6 fruit fly cellular contexts compared by ENCODE assay signal in genomic region chr3R:24944920-24945853, dm6.
A peak's percentile ranks its signal among the peaks of the same experiment; 100 is the strongest.
TF ChIP-seq lines count a peak whose summit lies in the region.

Gene ssh, minus strand, starts transcription at chr3R:24944956.
Gene Nmnat, plus strand, starts transcription at chr3R:24945237.

- TF ChIP-seq CTCF in whole organism, embryonic (GFP tag; optimal IDR thresholded peaks at IDR 0.05; lab: Kevin White, UChicago): no peak

TF ChIP-seq in Kc167, 6 proteins besides CTCF, POLR2A, EP300 and RAD21:
- TF ChIP-seq ttk (optimal IDR thresholded peaks at IDR 0.05; lab: Kevin White, UChicago) (no peak), psq (optimal IDR thresholded peaks at IDR 0.05; lab: Kevin White, UChicago) (peak; percentile 44), insv (optimal IDR thresholded peaks at IDR 0.05; lab: Kevin White, UChicago) (no peak)

TF ChIP-seq in whole organism, adult, 20 proteins besides CTCF, POLR2A, EP300 and RAD21 (continues in another document):
- peak; percentile 71 for TF ChIP-seq CG5204 (GFP tag; optimal IDR thresholded peaks at IDR 0.05; lab: Kevin White, UChicago)
- TF ChIP-seq Clk (GFP tag; optimal IDR thresholded peaks at IDR 0.05; lab: Kevin White, UChicago): no peak
- TF ChIP-seq CG7101 (tag; optimal IDR thresholded peaks at IDR 0.05; lab: Kevin White, UChicago): peak; percentile 53
- TF ChIP-seq CG14711 (tag; optimal IDR thresholded peaks at IDR 0.05; lab: Kevin White, UChicago): peak; percentile 38
- TF ChIP-seq CG33017 (tag; optimal IDR thresholded peaks at IDR 0.05; lab: Kevin White, UChicago): no peak
- TF ChIP-seq CG11617 (GFP tag; optimal IDR thresholded peaks at IDR 0.05; lab: Kevin White, UChicago): peak; percentile 63
- TF ChIP-seq CG1620 (GFP tag; optimal IDR thresholded peaks at IDR 0.05; lab: Kevin White, UChicago): peak; percentile 50
- no peak for TF ChIP-seq ovo (GFP tag; optimal IDR thresholded peaks at IDR 0.05; lab: Kevin White, UChicago)
- TF ChIP-seq tj (GFP tag; optimal IDR thresholded peaks at IDR 0.05; lab: Kevin White, UChicago): peak; percentile 13
- TF ChIP-seq CG7045 (GFP tag; optimal IDR thresholded peaks at IDR 0.05; lab: Kevin White, UChicago): peak; percentile 31
- peak; percentile 55 for TF ChIP-seq pad (GFP tag; optimal IDR thresholded peaks at IDR 0.05; lab: Kevin White, UChicago)
- TF ChIP-seq Hr96 (GFP tag; optimal IDR thresholded peaks at IDR 0.05; lab: Kevin White, UChicago): peak; percentile 53
- TF ChIP-seq kay (GFP tag; lab: Kevin White, UChicago; ENCODE audit: borderline replicate concordance): no peak
- TF ChIP-seq cic (GFP tag; optimal IDR thresholded peaks at IDR 0.05; lab: Kevin White, UChicago): no peak
- no peak for TF ChIP-seq CG12768 (GFP tag; optimal IDR thresholded peaks at IDR 0.05; lab: Kevin White, UChicago)
- peak; percentile 69 for TF ChIP-seq toe (GFP tag; optimal IDR thresholded peaks at IDR 0.05; lab: Kevin White, UChicago)
- peak; percentile 34 for TF ChIP-seq Mnt (GFP tag; optimal IDR thresholded peaks at IDR 0.05; lab: Kevin White, UChicago)
- no peak for TF ChIP-seq cnc (optimal IDR thresholded peaks at IDR 0.05; lab: Kevin White, UChicago)

TF ChIP-seq in whole organism, embryonic, 481 proteins besides CTCF, POLR2A, EP300 and RAD21 (continues in another document):
- TF ChIP-seq Hand (GFP tag; optimal IDR thresholded peaks at IDR 0.05; lab: Kevin White, UChicago): no peak
- TF ChIP-seq E2f2 (GFP tag; IDR thresholded peaks at IDR 0.05; lab: Robert Waterston, UW): peak; percentile 32
- TF ChIP-seq kah (GFP tag; optimal IDR thresholded peaks at IDR 0.05; lab: Kevin White, UChicago): no peak
- TF ChIP-seq CG11723 (GFP tag; optimal IDR thresholded peaks at IDR 0.05; lab: Kevin White, UChicago): no peak
- TF ChIP-seq Sry-β (GFP tag; optimal IDR thresholded peaks at IDR 0.05; lab: Kevin White, UChicago): peak; percentile 17
- peak; percentile 56 for TF ChIP-seq CG13775 (GFP tag; optimal IDR thresholded peaks at IDR 0.05; lab: Kevin White, UChicago)
- TF ChIP-seq psq (GFP tag; optimal IDR thresholded peaks at IDR 0.05; lab: Kevin White, UChicago): peak; percentile 60
- peak; percentile 67 for TF ChIP-seq Rfx (GFP tag; IDR thresholded peaks at IDR 0.05; lab: Robert Waterston, UW)
- TF ChIP-seq CG11093 (GFP tag; IDR thresholded peaks at IDR 0.05; lab: Robert Waterston, UW): no peak
- peak; percentile 48 for TF ChIP-seq Xbp1 (GFP tag; optimal IDR thresholded peaks at IDR 0.05; lab: Kevin White, UChicago)
- TF ChIP-seq CG7745 (tag; optimal IDR thresholded peaks at IDR 0.05; lab: Kevin White, UChicago): no peak
- TF ChIP-seq CG14050 (GFP tag; IDR thresholded peaks at IDR 0.05; lab: Robert Waterston, UW): no peak
- no peak for TF ChIP-seq Ravus (GFP tag; IDR thresholded peaks at IDR 0.05; lab: Robert Waterston, UW)
- TF ChIP-seq CG16815 (GFP tag; optimal IDR thresholded peaks at IDR 0.05; lab: Kevin White, UChicago): no peak
- TF ChIP-seq MBD-R2 (GFP tag; IDR thresholded peaks at IDR 0.05; lab: Robert Waterston, UW): peak; percentile 92
- no peak for TF ChIP-seq Kr (GFP tag; optimal IDR thresholded peaks at IDR 0.05; lab: Kevin White, UChicago)
- TF ChIP-seq chm (GFP tag; IDR thresholded peaks at IDR 0.05; lab: Robert Waterston, UW): no peak
- peak; percentile 83 for TF ChIP-seq CG14860 (GFP tag; IDR thresholded peaks at IDR 0.05; lab: Robert Waterston, UW; ENCODE audit: partially characterized antibody)
- TF ChIP-seq seq (GFP tag; IDR thresholded peaks at IDR 0.05; lab: Robert Waterston, UW): no peak

TF ChIP-seq in whole organism, prepupa, 60 proteins besides CTCF, POLR2A, EP300 and RAD21 (continues in another document):
- TF ChIP-seq Gug (GFP tag; IDR thresholded peaks at IDR 0.05; lab: Robert Waterston, UW) (no peak), pdm3 (GFP tag; optimal IDR thresholded peaks at IDR 0.05; lab: Kevin White, UChicago) (no peak), CG6808 (GFP tag; optimal IDR thresholded peaks at IDR 0.05; lab: Kevin White, UChicago) (no peak), CG15336 (GFP tag; IDR thresholded peaks at IDR 0.05; lab: Robert Waterston, UW) (no peak), topi (GFP tag; optimal IDR thresholded peaks at IDR 0.05; lab: Kevin White, UChicago) (peak; percentile 42), esn (GFP tag; optimal IDR thresholded peaks at IDR 0.05; lab: Kevin White, UChicago) (peak; percentile 66), CG1621 (tag; optimal IDR thresholded peaks at IDR 0.05; lab: Kevin White, UChicago) (no peak), vri (GFP tag; optimal IDR thresholded peaks at IDR 0.05; lab: Kevin White, UChicago) (no peak), CG31627 (GFP tag; optimal IDR thresholded peaks at IDR 0.05; lab: Kevin White, UChicago) (peak; percentile 31), Met (GFP tag; optimal IDR thresholded peaks at IDR 0.05; lab: Kevin White, UChicago) (no peak), svp (GFP tag; lab: Kevin White, UChicago) (peak; percentile 88), Sox14 (GFP tag; optimal IDR thresholded peaks at IDR 0.05; lab: Kevin White, UChicago) (peak; percentile 42), CG6276 (GFP tag; optimal IDR thresholded peaks at IDR 0.05; lab: Kevin White, UChicago) (no peak), CG32006 (GFP tag; optimal IDR thresholded peaks at IDR 0.05; lab: Kevin White, UChicago) (no peak), CG3032 (tag; optimal IDR thresholded peaks at IDR 0.05; lab: Kevin White, UChicago) (no peak), Ets96B (tag; optimal IDR thresholded peaks at IDR 0.05; lab: Kevin White, UChicago) (peak; percentile 22), CG8632 (GFP tag; optimal IDR thresholded peaks at IDR 0.05; lab: Kevin White, UChicago) (no peak), cyc (GFP tag; optimal IDR thresholded peaks at IDR 0.05; lab: Kevin White, UChicago) (no peak), Sox15 (GFP tag; optimal IDR thresholded peaks at IDR 0.05; lab: Kevin White, UChicago) (no peak), eg (GFP tag; IDR thresholded peaks at IDR 0.05; lab: Robert Waterston, UW) (no peak)

TF ChIP-seq in whole organism, pupa, 21 proteins besides CTCF, POLR2A, EP300 and RAD21:
- TF ChIP-seq fd96Ca (GFP tag; IDR thresholded peaks at IDR 0.05; lab: Robert Waterston, UW) (0 out of 3 replicates have a peak, but pooled peaks have one; percentile 13), CG15710 (tag; optimal IDR thresholded peaks at IDR 0.05; lab: Kevin White, UChicago) (no peak), CG4496 (GFP tag; IDR thresholded peaks at IDR 0.05; lab: Robert Waterston, UW) (0 out of 3 replicates have a peak, but pooled peaks have one; percentile 28), gl (tag; optimal IDR thresholded peaks at IDR 0.05; lab: Kevin White, UChicago) (no peak), Pif1B (GFP tag; optimal IDR thresholded peaks at IDR 0.05; lab: Kevin White, UChicago) (no peak), CG32121 (GFP tag; IDR thresholded peaks at IDR 0.05; lab: Robert Waterston, UW) (no peak), CG9948 (tag; optimal IDR thresholded peaks at IDR 0.05; lab: Kevin White, UChicago) (no peak), CG8301 (tag; optimal IDR thresholded peaks at IDR 0.05; lab: Kevin White, UChicago) (no peak)
TF ChIP-seq in whole organism, pupa: peak in this region for 2.

TF ChIP-seq in whole organism, wandering third instar larva, 38 proteins besides CTCF, POLR2A, EP300 and RAD21 (continues in another document):
- no peak for TF ChIP-seq GATAd (GFP tag; optimal IDR thresholded peaks at IDR 0.05; lab: Kevin White, UChicago)
- no peak for TF ChIP-seq sage (GFP tag; optimal IDR thresholded peaks at IDR 0.05; lab: Kevin White, UChicago)
- no peak for TF ChIP-seq sv (GFP tag; optimal IDR thresholded peaks at IDR 0.05; lab: Kevin White, UChicago)
- TF ChIP-seq Hnf4 (GFP tag; optimal IDR thresholded peaks at IDR 0.05; lab: Kevin White, UChicago): no peak
- TF ChIP-seq rgr (GFP tag; optimal IDR thresholded peaks at IDR 0.05; lab: Kevin White, UChicago): peak; percentile 48
- peak; percentile 70 for TF ChIP-seq h (GFP tag; optimal IDR thresholded peaks at IDR 0.05; lab: Kevin White, UChicago)
- no peak for TF ChIP-seq lola (GFP tag; optimal IDR thresholded peaks at IDR 0.05; lab: Kevin White, UChicago)
- TF ChIP-seq dsf (GFP tag; optimal IDR thresholded peaks at IDR 0.05; lab: Kevin White, UChicago; ENCODE audit: borderline replicate concordance): no peak
- TF ChIP-seq psq (GFP tag; optimal IDR thresholded peaks at IDR 0.05; lab: Kevin White, UChicago): peak; percentile 79
- no peak for TF ChIP-seq jim (GFP tag; optimal IDR thresholded peaks at IDR 0.05; lab: Kevin White, UChicago)
- TF ChIP-seq CG9705 (GFP tag; optimal IDR thresholded peaks at IDR 0.05; lab: Kevin White, UChicago): peak; percentile 34
- no peak for TF ChIP-seq tai (GFP tag; optimal IDR thresholded peaks at IDR 0.05; lab: Kevin White, UChicago)
- TF ChIP-seq Dif (GFP tag; optimal IDR thresholded peaks at IDR 0.05; lab: Kevin White, UChicago; ENCODE audit: partially characterized antibody): no peak
- TF ChIP-seq Mio (GFP tag; optimal IDR thresholded peaks at IDR 0.05; lab: Kevin White, UChicago): no peak
- peak; percentile 48 for TF ChIP-seq br (GFP tag; optimal IDR thresholded peaks at IDR 0.05; lab: Kevin White, UChicago)
- no peak for TF ChIP-seq CrebA (GFP tag; optimal IDR thresholded peaks at IDR 0.05; lab: Kevin White, UChicago; ENCODE audit: borderline replicate concordance)
- TF ChIP-seq Jra (GFP tag; optimal IDR thresholded peaks at IDR 0.05; lab: Kevin White, UChicago): no peak
- TF ChIP-seq usp (GFP tag; optimal IDR thresholded peaks at IDR 0.05; lab: Kevin White, UChicago): no peak
- no peak for TF ChIP-seq Rel (GFP tag; optimal IDR thresholded peaks at IDR 0.05; lab: Kevin White, UChicago)
- TF ChIP-seq Rel (tag; optimal IDR thresholded peaks at IDR 0.05; lab: Kevin White, UChicago): peak; percentile 23
- no peak for TF ChIP-seq Vsx2 (GFP tag; optimal IDR thresholded peaks at IDR 0.05; lab: Kevin White, UChicago; ENCODE audit: partially characterized antibody)
- TF ChIP-seq Myc (optimal IDR thresholded peaks at IDR 0.05; lab: Kevin White, UChicago): no peak
- TF ChIP-seq Hr83 (GFP tag; optimal IDR thresholded peaks at IDR 0.05; lab: Kevin White, UChicago; ENCODE audit: poor library complexity, severe bottlenecking): peak; percentile 51
- TF ChIP-seq Sp1 (GFP tag; optimal IDR thresholded peaks at IDR 0.05; lab: Kevin White, UChicago): peak; percentile 35
- no peak for TF ChIP-seq dl (GFP tag; optimal IDR thresholded peaks at IDR 0.05; lab: Kevin White, UChicago; ENCODE audit: insufficient read depth in 1 of 2, partially characterized antibody in 2 of 2)
- peak; percentile 35 for TF ChIP-seq HLH106 (tag; optimal IDR thresholded peaks at IDR 0.05; lab: Kevin White, UChicago)
- TF ChIP-seq N (GFP tag; optimal IDR thresholded peaks at IDR 0.05; lab: Kevin White, UChicago): no peak
- peak; percentile 33 for TF ChIP-seq ey (GFP tag; optimal IDR thresholded peaks at IDR 0.05; lab: Kevin White, UChicago)
- TF ChIP-seq Abd-B (GFP tag; optimal IDR thresholded peaks at IDR 0.05; lab: Kevin White, UChicago): no peak
- peak; percentile 39 for TF ChIP-seq OdsH (GFP tag; optimal IDR thresholded peaks at IDR 0.05; lab: Kevin White, UChicago)
- no peak for TF ChIP-seq Hr78 (GFP tag; optimal IDR thresholded peaks at IDR 0.05; lab: Kevin White, UChicago)
- TF ChIP-seq brk (GFP tag; optimal IDR thresholded peaks at IDR 0.05; lab: Kevin White, UChicago): no peak
